Worm (Caenorhabditis elegans) whole organism, L1 larva: ENCODE data around the gene F35D11.3.

ENCODE experiments used
- aly-2 ChIP-seq: fragments of 150-350 bp; optimal IDR thresholded peaks from 2 replicates; lab custom pipeline; 2014; ENCODE audit warnings: missing biosample characterization, missing genetic modification characterization
- ceh-82 ChIP-seq, 3 experiments: fragments of 150-350 bp in 1 of 3; sonication (generic microtip) in 2 of 3; optimal IDR thresholded peaks; 2 replicates each; lab custom pipeline; 2014 to 2017; ENCODE audit warnings: missing biosample characterization in 3 of 3, missing genetic modification characterization in 3 of 3
- grh-1 ChIP-seq: fragments of 200-800 bp; sonication (Bioruptor generic); IDR thresholded peaks from 2 replicates; pipeline ENCODE4 v1.3.6; 2022; ENCODE audit warnings: missing genetic modification reagents, missing genetic modification characterization, missing compliant biosample characterization
- skn-1 ChIP-seq: fragments of 150-350 bp; optimal IDR thresholded peaks from 2 replicates; lab custom pipeline; 2014; ENCODE audit warnings: missing biosample characterization, missing genetic modification characterization

DNA sequence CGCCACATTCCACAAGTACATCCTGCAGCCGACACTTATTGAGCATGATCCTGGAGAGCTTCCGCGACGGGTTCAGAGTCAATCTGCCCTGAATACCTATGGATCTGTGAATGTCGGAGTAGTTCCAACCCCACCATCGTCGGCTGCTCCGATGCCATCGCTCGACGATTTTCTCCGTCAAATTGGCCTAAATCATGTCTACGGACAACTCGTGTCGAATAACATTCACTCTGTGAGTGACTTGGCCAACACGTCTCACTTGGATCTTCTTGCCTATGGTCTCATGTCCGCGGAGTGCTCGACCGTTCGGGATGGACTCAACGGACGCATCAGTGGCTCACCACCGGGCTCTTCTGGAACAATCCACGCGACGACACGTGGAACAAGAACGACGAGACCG is 18.1 kb upstream of the F35D11.3 start:
- TF ChIP-seq ceh-82 (tag; optimal IDR thresholded peaks at IDR 0.05; lab: Kevin White, UChicago) = no peak
- TF ChIP-seq aly-2 (tag; lab: Kevin White, UChicago) = no peak
- TF ChIP-seq grh-1 (GFP tag; lab: Robert Waterston, UW) = no peak
- TF ChIP-seq skn-1 (tag; lab: Kevin White, UChicago) = no peak
